Fruit fly (Drosophila melanogaster): ENCODE results near the gene bond.

Gene bond

DNA sequence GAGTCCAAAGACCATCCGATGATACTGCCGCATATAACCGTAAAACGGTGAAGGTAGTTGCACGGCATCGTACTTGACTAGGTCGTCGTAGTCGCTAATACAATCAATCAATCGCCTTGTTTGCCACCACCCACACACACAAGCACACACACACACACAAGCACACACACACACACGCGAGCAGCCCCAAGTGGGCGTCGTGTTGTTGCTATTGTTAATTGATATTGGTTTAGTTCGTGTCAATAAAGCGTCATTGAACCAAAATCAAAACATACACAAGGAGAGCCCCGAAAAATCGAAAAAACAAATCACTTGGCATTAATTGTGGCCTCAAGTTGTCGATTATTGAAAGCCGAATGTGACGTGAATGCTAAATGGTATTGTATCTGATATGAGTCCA lies 46.0 kb downstream of the bond start (continued):
- TF ChIP-seq CG8924 (tag; optimal IDR thresholded peaks at IDR 0.05) (peak; percentile 10), cg (GFP tag; optimal IDR thresholded peaks at IDR 0.05) (peak; percentile 56), pzg (GFP tag; optimal IDR thresholded peaks at IDR 0.05) (no peak), Atf6 (GFP tag; IDR thresholded peaks at IDR 0.05) (peak; percentile 78), CG32767 (GFP tag; IDR thresholded peaks at IDR 0.05) (peak; percentile 41; the same call in 1 of the 2 replicates), D19A (tag; optimal IDR thresholded peaks at IDR 0.05) (peak; percentile 5), z (GFP tag; IDR thresholded peaks at IDR 0.05) (0 out of 3 replicates have a peak, but pooled peaks have one; percentile 35), CG12659 (GFP tag; optimal IDR thresholded peaks at IDR 0.05) (peak; percentile 19), Ptx1 (GFP tag; IDR thresholded peaks at IDR 0.05) (no peak; the same call in 1 of the 2 replicates), ara (GFP tag; IDR thresholded peaks at IDR 0.05) (peak; percentile 56), Meics (GFP tag; optimal IDR thresholded peaks at IDR 0.05) (peak; percentile 50), CG11696 (GFP tag; IDR thresholded peaks at IDR 0.05) (no peak; the same call in 1 of the 2 replicates), sob (GFP tag; IDR thresholded peaks at IDR 0.05) (peak; percentile 64; the same call in 1 of the 2 replicates), fd96Cb (tag; optimal IDR thresholded peaks at IDR 0.05) (peak; percentile 4), ci (GFP tag; IDR thresholded peaks at IDR 0.05) (peak; percentile 86), Dp (GFP tag; optimal IDR thresholded peaks at IDR 0.05) (no peak), schlank (tag; optimal IDR thresholded peaks at IDR 0.05) (peak; percentile 46), NK7.1 (GFP tag; optimal IDR thresholded peaks at IDR 0.05) (no peak), gcm (GFP tag; optimal IDR thresholded peaks at IDR 0.05) (peak; percentile 25), CG6813 (GFP tag; optimal IDR thresholded peaks at IDR 0.05) (peak; percentile 62), CG6689 (GFP tag; IDR thresholded peaks at IDR 0.05) (peak; percentile 36), Trl (optimal IDR thresholded peaks at IDR 0.05) (no peak), Trl (GFP tag; optimal IDR thresholded peaks at IDR 0.05) (peak; percentile 67), CG15601 (tag; optimal IDR thresholded peaks at IDR 0.05) (peak; percentile 66), kni (GFP tag; optimal IDR thresholded peaks at IDR 0.05) (peak; percentile 69), CG2889 (GFP tag; IDR thresholded peaks at IDR 0.05) (no peak), CG4820 (GFP tag; optimal IDR thresholded peaks at IDR 0.05) (peak; percentile 14), CG2678 (tag; optimal IDR thresholded peaks at IDR 0.05) (peak; percentile 68), gsb-n (tag; optimal IDR thresholded peaks at IDR 0.05) (peak; percentile 19), p53 (GFP tag; optimal IDR thresholded peaks at IDR 0.05) (peak; percentile 54), CTCF (GFP tag; optimal IDR thresholded peaks at IDR 0.05) (no peak), sug (tag; optimal IDR thresholded peaks at IDR 0.05) (peak; percentile 58), fu2 (GFP tag; optimal IDR thresholded peaks at IDR 0.05) (no peak), onecut (GFP tag; IDR thresholded peaks at IDR 0.05) (peak; percentile 40; the same call in 1 of the 2 replicates), PHDP (tag; optimal IDR thresholded peaks at IDR 0.05) (peak; percentile 32), Atf-2 (GFP tag; optimal IDR thresholded peaks at IDR 0.05) (peak; percentile 26), Sox102F (GFP tag; optimal IDR thresholded peaks at IDR 0.05) (peak; percentile 27), CG14050 (GFP tag; IDR thresholded peaks at IDR 0.05) (0 out of 3 replicates have a peak, but pooled peaks have one; percentile 23), Dfd (GFP tag; optimal IDR thresholded peaks at IDR 0.05) (no peak), Asciz (GFP tag; optimal IDR thresholded peaks at IDR 0.05) (peak; percentile 65), CG12391 (tag; optimal IDR thresholded peaks at IDR 0.05) (peak; percentile 11), Dad (GFP tag; optimal IDR thresholded peaks at IDR 0.05) (peak; percentile 3), CG11247 (GFP tag; IDR thresholded peaks at IDR 0.05) (peak; percentile 52; the same call in 1 of the 2 replicates), fru (optimal IDR thresholded peaks at IDR 0.05) (no peak), MTF-1 (GFP tag; optimal IDR thresholded peaks at IDR 0.05; ENCODE audit: borderline replicate concordance) (peak; percentile 70), tup (GFP tag; optimal IDR thresholded peaks at IDR 0.05) (peak; percentile 19), ATbp (GFP tag; optimal IDR thresholded peaks at IDR 0.05) (peak; percentile 79), CG7556 (GFP tag; optimal IDR thresholded peaks at IDR 0.05) (peak; percentile 57), Blimp-1 (GFP tag; optimal IDR thresholded peaks at IDR 0.05) (peak; percentile 39), sens (GFP tag) (peak; percentile 95), CG8290 (GFP tag; optimal IDR thresholded peaks at IDR 0.05) (peak; percentile 46), CG8290 (tag; optimal IDR thresholded peaks at IDR 0.05) (peak in 1 of 2 experiments; percentile 71)

Measured in whole organism, embryonic.